Worm (Caenorhabditis elegans): Measurements from ENCODE around the gene col-185.

- no peak for TF ChIP-seq pha-4 (tag; optimal IDR thresholded peaks at IDR 0.05)
- no peak for TF ChIP-seq tbx-2 (tag; optimal IDR thresholded peaks at IDR 0.05)
- TF ChIP-seq fos-1 (tag; optimal IDR thresholded peaks at IDR 0.05), result no peak
Observed at ce11 chrX:13542757-13543156, 31.9 kb upstream of the col-185 start.

Data from whole organism, L3 larva.